Worm (Caenorhabditis elegans): ENCODE measurements around the gene hpo-40.
A peak's percentile ranks its signal among the peaks of the same experiment; 100 is the strongest.

Gene hpo-40

DNA sequence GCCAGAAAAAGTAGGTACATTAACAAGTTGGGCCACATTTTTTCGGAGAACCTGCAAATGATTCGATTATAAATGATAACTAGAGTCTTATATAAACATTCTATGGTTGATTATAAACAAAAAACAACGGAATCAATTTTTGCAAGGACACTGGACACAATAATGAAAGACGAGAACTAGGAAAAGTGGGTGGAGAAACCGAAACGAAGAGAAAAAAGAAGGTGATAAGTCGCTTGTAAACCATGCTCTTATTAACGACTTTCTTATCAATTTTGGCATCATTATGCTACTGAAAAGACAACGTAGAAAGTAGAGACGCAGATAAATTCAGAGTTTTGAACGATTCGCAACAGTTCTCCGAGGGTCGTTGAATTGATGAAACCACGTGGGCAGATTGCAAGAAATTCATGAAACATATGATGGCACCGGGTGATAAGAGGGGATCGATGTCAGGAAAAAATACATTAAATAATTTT is 22.6 kb upstream of the hpo-40 start, which contains the start of gene ZK856.5 (continued):
- TF ChIP-seq sdz-12 (GFP tag; optimal IDR thresholded peaks at IDR 0.05) (no peak), tra-1 (GFP tag; IDR thresholded peaks at IDR 0.05) (peak; percentile 34; the same call in 1 of the 2 replicates), zfp-3 (GFP tag; conservative IDR thresholded peaks at IDR 0.05) (no peak), lin-1 (GFP tag; IDR thresholded peaks at IDR 0.05) (no peak), F10B5.3 (tag; optimal IDR thresholded peaks at IDR 0.05) (no peak), mdt-29 (GFP tag; IDR thresholded peaks at IDR 0.05) (no peak), ama-1 (optimal IDR thresholded peaks at IDR 0.05) (no peak), nhr-11 (tag; optimal IDR thresholded peaks at IDR 0.05) (no peak), lin-15B (tag; optimal IDR thresholded peaks at IDR 0.05) (no peak), hlh-11 (tag; optimal IDR thresholded peaks at IDR 0.05) (peak; percentile 85), lin-29 (GFP tag; IDR thresholded peaks at IDR 0.05) (no peak), daf-16 (GFP tag; optimal IDR thresholded peaks at IDR 0.05) (no peak), daf-16 (tag; optimal IDR thresholded peaks at IDR 0.05) (peak; percentile 69), Y5F2A.4 (GFP tag; optimal IDR thresholded peaks at IDR 0.05) (no peak), nhr-237 (tag; optimal IDR thresholded peaks at IDR 0.05) (no peak), lin-39 (tag; optimal IDR thresholded peaks at IDR 0.05) (no peak), Y105C5A.15 (GFP tag; IDR thresholded peaks at IDR 0.05) (no peak), madf-5 (GFP tag; IDR thresholded peaks at IDR 0.05) (no peak), mdl-1 (tag; optimal IDR thresholded peaks at IDR 0.05) (peak in 1 of 2 experiments; percentile 37), lin-13 (GFP tag; optimal IDR thresholded peaks at IDR 0.05) (no peak), jun-1 (tag; optimal IDR thresholded peaks at IDR 0.05) (no peak), pha-4 (GFP tag; IDR thresholded peaks at IDR 0.05) (no peak), pha-4 (tag; optimal IDR thresholded peaks at IDR 0.05) (no peak)

- TF ChIP-seq zag-1 (tag; optimal IDR thresholded peaks at IDR 0.05) (no peak), jun-1 (tag; optimal IDR thresholded peaks at IDR 0.05) (no peak), lir-3 (tag; optimal IDR thresholded peaks at IDR 0.05) (no peak), php-3 (GFP tag; IDR thresholded peaks at IDR 0.05) (peak; percentile 14; the same call in 1 of the 2 replicates), ZK337.2 (GFP tag; IDR thresholded peaks at IDR 0.05) (no peak), cey-2 (tag; optimal IDR thresholded peaks at IDR 0.05; ENCODE audit: borderline replicate concordance, insufficient read depth) (no peak), F37D6.2 (tag; optimal IDR thresholded peaks at IDR 0.05) (no peak), F10B5.3 (tag; optimal IDR thresholded peaks at IDR 0.05) (no peak), ceh-82 (tag; optimal IDR thresholded peaks at IDR 0.05) (no peak), zfp-2 (tag; optimal IDR thresholded peaks at IDR 0.05) (no peak), T26A8.4 (GFP tag; IDR thresholded peaks at IDR 0.05) (no peak), tag-97 (GFP tag; IDR thresholded peaks at IDR 0.05) (no peak), Y105C5A.15 (GFP tag; IDR thresholded peaks at IDR 0.05) (no peak), nhr-11 (tag; optimal IDR thresholded peaks at IDR 0.05) (no peak), mxl-2 (GFP tag; conservative IDR thresholded peaks at IDR 0.05) (no peak), daf-8 (GFP tag; IDR thresholded peaks at IDR 0.05) (no peak), aly-2 (tag; optimal IDR thresholded peaks at IDR 0.05) (no peak), Y48G9A.11 (GFP tag; IDR thresholded peaks at IDR 0.05) (no peak), hlh-11 (tag; optimal IDR thresholded peaks at IDR 0.05) (no peak), dmd-8 (GFP tag; IDR thresholded peaks at IDR 0.05) (no peak), mep-1 (tag; optimal IDR thresholded peaks at IDR 0.05) (no peak), sdz-12 (GFP tag; optimal IDR thresholded peaks at IDR 0.05) (no peak), nhr-28 (tag; optimal IDR thresholded peaks at IDR 0.05) (peak; percentile 23), nhr-6 (tag; optimal IDR thresholded peaks at IDR 0.05) (no peak), lsy-2 (tag; optimal IDR thresholded peaks at IDR 0.05) (no peak), zip-11 (GFP tag; IDR thresholded peaks at IDR 0.05) (no peak), ces-1 (GFP tag; optimal IDR thresholded peaks at IDR 0.05) (no peak), tra-1 (GFP tag; IDR thresholded peaks at IDR 0.05) (no peak), fkh-10 (GFP tag; optimal IDR thresholded peaks at IDR 0.05) (no peak), nhr-41 (GFP tag; IDR thresholded peaks at IDR 0.05) (no peak), spr-1 (tag; optimal IDR thresholded peaks at IDR 0.05) (no peak), egl-43 (GFP tag; IDR thresholded peaks at IDR 0.05) (no peak), mdl-1 (tag; optimal IDR thresholded peaks at IDR 0.05) (no peak), nhr-237 (tag; optimal IDR thresholded peaks at IDR 0.05) (no peak), aha-1 (tag) (peak; percentile 41), snpc-4 (tag; optimal IDR thresholded peaks at IDR 0.05) (no peak), ceh-62 (tag; optimal IDR thresholded peaks at IDR 0.05) (no peak), lin-29 (GFP tag; IDR thresholded peaks at IDR 0.05) (no peak)
These were observed 21.5 kb upstream of the hpo-40 start for ce11 chrV:10191242-10191641.

All from whole organism, L4 larva.